Fruit fly (Drosophila melanogaster) whole organism, embryonic: Measurements from ENCODE around the gene alpha-PheRS.

Experiments used
- Asciz ChIP-seq: fragments of 200-800 bp; sonication (Bioruptor generic); optimal IDR thresholded peaks from 2 replicates; lab custom pipeline; 2017; ENCODE audit warnings: missing biosample characterization, mild to moderate bottlenecking, missing genetic modification characterization, missing genetic modification reagents
- B-H2 ChIP-seq: fragments of 200-800 bp; sonication (Bioruptor generic); optimal IDR thresholded peaks from 2 replicates; lab custom pipeline; 2018; ENCODE audit warnings: missing biosample characterization, mild to moderate bottlenecking, missing genetic modification characterization
- CG10462 ChIP-seq: fragments of 200-800 bp; sonication (Bioruptor generic); optimal IDR thresholded peaks from 2 replicates; lab custom pipeline; 2016; ENCODE audit warnings: missing biosample characterization, missing genetic modification characterization
- CG13624 ChIP-seq: fragments of 200-800 bp; sonication (Bioruptor generic); optimal IDR thresholded peaks from 2 replicates; lab custom pipeline; 2016; ENCODE audit warnings: missing biosample characterization, missing genetic modification characterization
- CG14014 ChIP-seq: fragments of 200-800 bp; sonication (Bioruptor generic); IDR thresholded peaks from 2 replicates; pipeline ENCODE4 v1.3.6; 2022; ENCODE audit warnings: missing biosample characterization, missing genetic modification characterization
- CG14860 ChIP-seq: fragments of 200-800 bp; sonication (Bioruptor generic); IDR thresholded peaks from 3 replicates; pipeline ENCODE4 v1.3.6; 2022; ENCODE audit warnings: missing biosample characterization, missing genetic modification characterization; ENCODE audit not compliant: partially characterized antibody
- CG1529 ChIP-seq: fragments of 200-800 bp; sonication (Bioruptor generic); optimal IDR thresholded peaks from 3 replicates; lab custom pipeline; 2018; ENCODE audit warnings: missing biosample characterization, missing genetic modification characterization
- CG15696 ChIP-seq: fragments of 200-800 bp; sonication (Bioruptor generic); optimal IDR thresholded peaks from 2 replicates; lab custom pipeline; 2019; ENCODE audit warnings: missing biosample characterization, mild to moderate bottlenecking, missing genetic modification characterization, moderate library complexity
- CG1792 ChIP-seq: fragments of 200-800 bp; sonication (Bioruptor generic); optimal IDR thresholded peaks from 2 replicates; lab custom pipeline; 2016; ENCODE audit warnings: missing biosample characterization, missing genetic modification characterization
- CG18011 ChIP-seq: fragments of 200-800 bp; sonication (Bioruptor generic); optimal IDR thresholded peaks from 2 replicates; lab custom pipeline; 2017; ENCODE audit warnings: missing biosample characterization, missing genetic modification characterization, mild to moderate bottlenecking, moderate library complexity, missing genotype
- CG18599 ChIP-seq: fragments of 200-800 bp; sonication (Bioruptor generic); optimal IDR thresholded peaks from 3 replicates; lab custom pipeline; 2017; ENCODE audit warnings: missing biosample characterization, missing genetic modification characterization, mild to moderate bottlenecking, moderate library complexity, missing genetic modification reagents
- CG2678 ChIP-seq: fragments of 200-800 bp; sonication (Bioruptor generic); optimal IDR thresholded peaks from 3 replicates; lab custom pipeline; 2019; ENCODE audit warnings: missing biosample characterization, mild to moderate bottlenecking, missing genetic modification characterization, moderate library complexity
- CG2875 ChIP-seq: fragments of 200-800 bp; sonication (Bioruptor generic); optimal IDR thresholded peaks from 2 replicates; lab custom pipeline; 2017; ENCODE audit warnings: missing biosample characterization, mild to moderate bottlenecking, missing genetic modification characterization, missing genetic modification reagents
- CG4854 ChIP-seq: fragments of 200-800 bp; sonication (Bioruptor generic); optimal IDR thresholded peaks from 2 replicates; lab custom pipeline; 2016; ENCODE audit warnings: missing biosample characterization, missing genetic modification characterization, inconsistent platforms
- CG8290 ChIP-seq, 3 experiments: fragments of 200-800 bp; sonication (Bioruptor generic); optimal IDR thresholded peaks; 2 replicates each; lab custom pipeline; 2016 to 2019; ENCODE audit warnings: missing biosample characterization in 3 of 3, missing genetic modification characterization in 3 of 3, mild to moderate bottlenecking in 2 of 3, moderate library complexity in 1 of 3
- CG8359 ChIP-seq: fragments of 200-800 bp; sonication (Bioruptor generic); optimal IDR thresholded peaks from 2 replicates; lab custom pipeline; 2017; ENCODE audit warnings: missing biosample characterization, mild to moderate bottlenecking, missing genetic modification characterization, borderline replicate concordance
- CG8944 ChIP-seq: fragments of 200-800 bp; sonication (Bioruptor generic); optimal IDR thresholded peaks from 3 replicates; lab custom pipeline; 2016; ENCODE audit warnings: missing biosample characterization, missing genetic modification characterization
- CG9797 ChIP-seq: fragments of 200-800 bp; sonication (Bioruptor generic); optimal IDR thresholded peaks from 3 replicates; lab custom pipeline; 2018; ENCODE audit warnings: missing biosample characterization, mild to moderate bottlenecking, missing genetic modification characterization
- D19B ChIP-seq: fragments of 200-800 bp; sonication (Bioruptor generic); optimal IDR thresholded peaks from 2 replicates; lab custom pipeline; 2017; ENCODE audit warnings: missing biosample characterization, mild to moderate bottlenecking, missing genetic modification characterization
- E2f1 ChIP-seq: fragments of 200-800 bp; sonication (Bioruptor generic); IDR thresholded peaks from 2 replicates; pipeline ENCODE4 v1.3.6; 2022; ENCODE audit warnings: missing biosample characterization, missing genetic modification characterization
- H15 ChIP-seq: fragments of 200-800 bp; sonication (Bioruptor generic); IDR thresholded peaks from 3 replicates; pipeline ENCODE4 v1.3.6; 2022; ENCODE audit warnings: missing biosample characterization, missing genetic modification characterization
- Hand ChIP-seq: fragments of 200-800 bp; sonication (Bioruptor generic); optimal IDR thresholded peaks from 2 replicates; lab custom pipeline; 2017; ENCODE audit warnings: mild to moderate bottlenecking, missing biosample characterization, missing genetic modification reagents, missing genetic modification characterization
- Hmr ChIP-seq: fragments of 200-800 bp; sonication (Bioruptor generic); optimal IDR thresholded peaks from 3 replicates; lab custom pipeline; 2017; ENCODE audit warnings: mild to moderate bottlenecking, missing biosample characterization, missing genetic modification reagents, missing genetic modification characterization
- Nf-YC ChIP-seq: fragments of 200-800 bp; optimal IDR thresholded peaks from 3 replicates; lab custom pipeline; 2019; ENCODE audit warnings: missing biosample characterization, mild to moderate bottlenecking, missing genetic modification characterization, moderate library complexity
- Sry-β ChIP-seq: fragments of 200-800 bp; sonication (Bioruptor generic); optimal IDR thresholded peaks from 2 replicates; lab custom pipeline; 2018; ENCODE audit warnings: missing biosample characterization, mild to moderate bottlenecking, missing genetic modification characterization, moderate library complexity
- YL-1 ChIP-seq: fragments of 200-800 bp; sonication (Bioruptor generic); optimal IDR thresholded peaks from 3 replicates; lab custom pipeline; 2017; ENCODE audit warnings: missing biosample characterization, mild to moderate bottlenecking, missing genetic modification characterization
- ara ChIP-seq: fragments of 200-800 bp; sonication (Bioruptor generic); IDR thresholded peaks from 2 replicates; pipeline ENCODE4 v1.3.6; 2022; ENCODE audit warnings: missing biosample characterization, missing genetic modification characterization
- bcd ChIP-seq: fragments of 200-800 bp; sonication (Bioruptor generic); optimal IDR thresholded peaks from 2 replicates; lab custom pipeline; 2017; ENCODE audit warnings: missing biosample characterization, mild to moderate bottlenecking, missing genetic modification characterization
- bowl ChIP-seq: fragments of 200-800 bp; sonication (Bioruptor generic); IDR thresholded peaks from 2 replicates; pipeline ENCODE4 v1.3.6; 2022; ENCODE audit warnings: missing biosample characterization, missing genetic modification characterization
- da ChIP-seq: fragments of 200-800 bp; sonication (Bioruptor generic); optimal IDR thresholded peaks from 2 replicates; lab custom pipeline; 2016; ENCODE audit warnings: missing biosample characterization, missing genetic modification characterization
- dati ChIP-seq: fragments of 200-800 bp; sonication (Bioruptor generic); IDR thresholded peaks from 2 replicates; pipeline ENCODE4 v1.3.6; 2022; ENCODE audit warnings: missing biosample characterization, missing genetic modification characterization
- fd96Cb ChIP-seq: fragments of 200-800 bp; sonication (Bioruptor generic); optimal IDR thresholded peaks from 2 replicates; lab custom pipeline; 2018; ENCODE audit warnings: missing biosample characterization, mild to moderate bottlenecking, missing genetic modification characterization, moderate library complexity
- grn ChIP-seq: fragments of 200-800 bp; sonication (Bioruptor generic); optimal IDR thresholded peaks from 3 replicates; lab custom pipeline; 2017; ENCODE audit warnings: missing biosample characterization, missing genetic modification characterization
- kay ChIP-seq: fragments of 200-800 bp; sonication (Bioruptor generic); optimal IDR thresholded peaks from 2 replicates; lab custom pipeline; 2016; ENCODE audit warnings: missing biosample characterization, missing genetic modification characterization
- knrl ChIP-seq: fragments of 200-800 bp; sonication (Bioruptor generic); IDR thresholded peaks from 3 replicates; pipeline ENCODE4 v1.3.6; 2022; ENCODE audit warnings: missing biosample characterization, missing genetic modification characterization; ENCODE audit not compliant: partially characterized antibody
- ranshi ChIP-seq: fragments of 200-800 bp; sonication (Bioruptor generic); IDR thresholded peaks from 2 replicates; pipeline ENCODE4 v1.3.6; 2022; ENCODE audit warnings: missing biosample characterization, missing genetic modification characterization
- repo ChIP-seq: fragments of 200-800 bp; sonication (Bioruptor generic); optimal IDR thresholded peaks from 2 replicates; lab custom pipeline; 2016; ENCODE audit warnings: missing biosample characterization, missing genetic modification characterization
- row ChIP-seq: fragments of 200-800 bp; sonication (Bioruptor generic); IDR thresholded peaks from 3 replicates; pipeline ENCODE4 v1.3.6; 2022; ENCODE audit warnings: missing biosample characterization, missing genetic modification characterization
- shn ChIP-seq: fragments of 200-800 bp; sonication (Bioruptor generic); optimal IDR thresholded peaks from 3 replicates; lab custom pipeline; 2016; ENCODE audit warnings: missing biosample characterization, missing genetic modification characterization
- slbo ChIP-seq: fragments of 200-800 bp; sonication (Bioruptor generic); IDR thresholded peaks from 2 replicates; pipeline ENCODE4 v1.3.6; 2022; ENCODE audit warnings: missing biosample characterization, missing genetic modification characterization
- slp2 ChIP-seq: fragments of 200-800 bp; sonication (Bioruptor generic); optimal IDR thresholded peaks from 2 replicates; lab custom pipeline; 2016; ENCODE audit warnings: missing biosample characterization, missing genetic modification characterization
- sr ChIP-seq: fragments of 200-800 bp; sonication (Bioruptor generic); IDR thresholded peaks from 3 replicates; pipeline ENCODE4 v1.3.6; 2022; ENCODE audit warnings: missing biosample characterization, missing genetic modification characterization
- tna ChIP-seq: fragments of 200-800 bp; sonication (Bioruptor generic); IDR thresholded peaks from 2 replicates; pipeline ENCODE4 v1.3.6; 2022; ENCODE audit warnings: missing biosample characterization, missing genetic modification characterization; ENCODE audit not compliant: partially characterized antibody
- ttk ChIP-seq: fragments of 200-800 bp; sonication (Bioruptor generic); IDR thresholded peaks from 2 replicates; pipeline ENCODE4 v2.1.2; 2022; ENCODE audit warnings: missing biosample characterization, missing genetic modification characterization
- wor ChIP-seq: fragments of 200-800 bp; sonication (Bioruptor generic); IDR thresholded peaks from 2 replicates; pipeline ENCODE4 v1.3.6; 2022; ENCODE audit warnings: missing biosample characterization, missing genetic modification characterization
- z ChIP-seq: fragments of 200-800 bp; sonication (Bioruptor generic); IDR thresholded peaks from 3 replicates; pipeline ENCODE4 v1.3.6; 2022; ENCODE audit warnings: missing biosample characterization, missing genetic modification characterization
- zen ChIP-seq: fragments of 200-800 bp; sonication (Bioruptor generic); optimal IDR thresholded peaks from 3 replicates; lab custom pipeline; 2018; ENCODE audit warnings: missing biosample characterization, mild to moderate bottlenecking, missing genetic modification characterization, moderate library complexity
- zen2 ChIP-seq: fragments of 200-800 bp; sonication (Bioruptor generic); IDR thresholded peaks from 3 replicates; pipeline ENCODE4 v1.3.6; 2022; ENCODE audit warnings: missing biosample characterization, missing genetic modification characterization; ENCODE audit not compliant: partially characterized antibody

The alpha-PheRS gene

DNA sequence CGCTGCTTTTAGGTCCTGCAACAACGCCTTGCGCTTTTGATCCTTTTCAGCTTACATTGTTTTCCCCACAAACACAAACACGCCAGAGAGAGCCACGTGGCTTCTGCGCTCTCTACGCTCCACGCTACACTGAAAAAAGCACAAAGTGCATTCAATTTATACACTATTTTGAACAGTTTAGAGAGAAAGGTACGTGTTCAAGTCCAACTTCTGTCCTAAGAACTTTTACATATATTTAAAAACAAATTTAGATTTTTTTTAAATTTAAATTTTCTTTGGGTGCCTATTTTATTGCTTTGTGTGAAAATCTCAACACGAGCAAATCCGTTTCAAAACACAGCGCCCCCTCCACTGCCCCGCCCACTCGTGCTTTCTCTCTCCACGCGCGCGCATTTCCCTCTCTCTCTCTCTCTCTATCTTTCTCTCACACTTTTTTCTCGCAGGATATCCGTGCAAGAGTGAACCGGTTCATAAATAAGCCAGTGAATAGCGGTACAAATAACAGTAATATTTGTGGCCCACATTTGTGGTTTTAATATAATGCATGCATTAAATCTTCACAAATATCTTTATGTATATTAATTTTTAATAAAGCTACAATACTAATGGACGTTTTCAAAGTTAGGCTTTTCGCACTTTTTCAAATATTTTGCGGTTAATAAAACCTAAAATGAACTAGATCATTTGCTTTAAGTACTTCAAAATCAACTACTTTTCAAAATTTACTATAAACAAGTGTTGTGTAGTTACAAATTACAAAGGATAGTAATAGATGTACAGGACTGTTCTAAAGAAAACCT lies 45.2 kb downstream of the alpha-PheRS start (continued):
- TF ChIP-seq shn (no peak), CG15696 (tag; lab: Kevin White, UChicago) (peak; percentile 36), CG8944 (peak; percentile 34), bcd (GFP tag; lab: Kevin White, UChicago) (peak; percentile 74), B-H2 (GFP tag; lab: Kevin White, UChicago) (peak; percentile 31), ranshi (GFP tag; lab: Robert Waterston, UW) (peak; percentile 89), CG4854 (GFP tag; lab: Kevin White, UChicago) (peak; percentile 65), CG1792 (GFP tag; lab: Kevin White, UChicago) (peak; percentile 48), z (GFP tag; lab: Robert Waterston, UW) (no peak), bowl (GFP tag; lab: Robert Waterston, UW) (peak; percentile 79; the same call in 1 of the 2 replicates), CG13624 (peak; percentile 60), CG2875 (peak; percentile 79), fd96Cb (peak; percentile 82), knrl (GFP tag; lab: Robert Waterston, UW) (no peak), kay (peak; percentile 12), H15 (GFP tag; lab: Robert Waterston, UW) (peak; percentile 81; the same call in 2 of the 3 replicates), tna (GFP tag; lab: Robert Waterston, UW) (no peak), slp2 (GFP tag; lab: Kevin White, UChicago) (peak; percentile 26), CG8290 (GFP tag; optimal IDR thresholded peaks at IDR 0.05; lab: Kevin White, UChicago) (no peak), CG8290 (tag; optimal IDR thresholded peaks at IDR 0.05; lab: Kevin White, UChicago) (peak in 1 of 2 experiments; percentile 53), E2f1 (peak; percentile 85), ara (GFP tag; lab: Robert Waterston, UW) (peak; percentile 82), Nf-YC (peak; percentile 62), repo (no peak), CG10462 (peak; percentile 39), Hand (peak; percentile 84), Sry-β (GFP tag; lab: Kevin White, UChicago) (peak; percentile 12), CG18599 (peak; percentile 95), dati (GFP tag; lab: Robert Waterston, UW) (peak; percentile 59), CG2678 (tag; lab: Kevin White, UChicago) (peak; percentile 87), CG9797 (GFP tag; lab: Kevin White, UChicago) (no peak), Hmr (peak; percentile 92), da (GFP tag; lab: Kevin White, UChicago) (no peak), CG14014 (GFP tag; lab: Robert Waterston, UW) (peak; percentile 90), CG8359 (peak; percentile 17), slbo (GFP tag; lab: Robert Waterston, UW) (peak; percentile 88), sr (peak; percentile 72; the same call in 1 of the 3 replicates), wor (GFP tag; lab: Robert Waterston, UW) (peak; percentile 76), grn (no peak), zen (tag; lab: Kevin White, UChicago) (peak; percentile 49), zen2 (GFP tag; lab: Robert Waterston, UW) (no peak), ttk (GFP tag; lab: Robert Waterston, UW) (peak; percentile 74), CG14860 (GFP tag; lab: Robert Waterston, UW) (no peak), D19B (peak; percentile 45), CG18011 (peak; percentile 26), Asciz (GFP tag; lab: Kevin White, UChicago) (peak; percentile 81), YL-1 (GFP tag; lab: Kevin White, UChicago) (peak; percentile 36), CG1529 (GFP tag; lab: Kevin White, UChicago) (peak; percentile 73), row (GFP tag; lab: Robert Waterston, UW) (peak; percentile 92)
